Worm (Caenorhabditis elegans) whole organism, young adult: Measurements from ENCODE around the gene cdc-73.

Experiments
- F10E7.11 ChIP-seq: sonication (generic microtip); optimal IDR thresholded peaks from 2 replicates; lab custom pipeline; 2017; ENCODE audit warnings: mild to moderate bottlenecking, missing genetic modification characterization, moderate library complexity, missing compliant biosample characterization
- F22D6.2 ChIP-seq: sonication (generic microtip); optimal IDR thresholded peaks from 2 replicates; lab custom pipeline; 2016; ENCODE audit warnings: mild to moderate bottlenecking, missing genetic modification characterization, missing compliant biosample characterization
- F23B12.7 ChIP-seq: sonication (generic microtip); optimal IDR thresholded peaks from 2 replicates; lab custom pipeline; 2017; ENCODE audit warnings: missing genetic modification characterization, mild to moderate bottlenecking, missing compliant biosample characterization, antibody characterized with exemption, moderate library complexity; ENCODE audit not compliant: insufficient read depth
- F33H1.4 ChIP-seq: fragments of 200-800 bp; sonication (Bioruptor generic); IDR thresholded peaks from 2 replicates; pipeline ENCODE4 v1.3.6; 2022; ENCODE audit warnings: missing genetic modification reagents, missing genetic modification characterization, missing compliant biosample characterization
- F39B2.1 ChIP-seq: fragments of 200-800 bp; sonication (Bioruptor generic); IDR thresholded peaks from 2 replicates; pipeline ENCODE4 v1.3.6; 2022; ENCODE audit warnings: missing genetic modification reagents, missing genetic modification characterization, missing compliant biosample characterization
- F52B5.7 ChIP-seq: sonication (generic microtip); optimal IDR thresholded peaks from 2 replicates; lab custom pipeline; 2016; ENCODE audit warnings: mild to moderate bottlenecking, missing genetic modification characterization, missing compliant biosample characterization
- Y53G8AR.9 ChIP-seq: fragments of 200-800 bp; sonication (Bioruptor generic); conservative IDR thresholded peaks from 2 replicates; pipeline ENCODE4 v1.3.6; 2022; ENCODE audit warnings: missing genetic modification reagents, missing genetic modification characterization, missing compliant biosample characterization
- Y56A3A.18 ChIP-seq: fragments of 200-800 bp; sonication (Bioruptor generic); IDR thresholded peaks from 2 replicates; pipeline ENCODE4 v1.3.6; 2022; ENCODE audit warnings: missing genetic modification reagents, missing genetic modification characterization, missing compliant biosample characterization
- Y95B8A.8 ChIP-seq: fragments of 200-800 bp; sonication (Bioruptor generic); IDR thresholded peaks from 2 replicates; pipeline ENCODE4 v1.3.6; 2022; ENCODE audit warnings: missing genetic modification reagents, missing genetic modification characterization, missing compliant biosample characterization
- ama-1 ChIP-seq, 3 experiments: fragments of 150-350 bp in 1 of 3; sonication (generic microtip) in 2 of 3; optimal IDR thresholded peaks; 2 replicates each; lab custom pipeline; 2014 to 2018; ENCODE audit warnings: missing biosample characterization in 2 of 3, missing genetic modification characterization in 2 of 3, missing genetic modification reagents in 2 of 3
- aptf-2 ChIP-seq: fragments of 200-800 bp; sonication (Bioruptor generic); conservative IDR thresholded peaks from 2 replicates; pipeline ENCODE4 v1.3.6; 2022; ENCODE audit warnings: missing genetic modification reagents, missing genetic modification characterization, missing compliant biosample characterization
- attf-6 ChIP-seq: fragments of 200-800 bp; sonication (Bioruptor generic); IDR thresholded peaks from 2 replicates; pipeline ENCODE4 v1.3.6; 2022; ENCODE audit warnings: missing genetic modification reagents, missing genetic modification characterization, missing compliant biosample characterization
- bed-1 ChIP-seq: fragments of 200-800 bp; sonication (Bioruptor generic); IDR thresholded peaks from 2 replicates; pipeline ENCODE4 v1.3.6; 2022; ENCODE audit warnings: missing genetic modification reagents, missing genetic modification characterization, missing compliant biosample characterization
- bed-2 ChIP-seq: fragments of 200-800 bp; sonication (Bioruptor generic); IDR thresholded peaks from 2 replicates; pipeline ENCODE4 v1.3.6; 2022; ENCODE audit warnings: missing genetic modification reagents, missing genetic modification characterization, missing compliant biosample characterization
- ccch-3 ChIP-seq: fragments of 200-800 bp; sonication (Bioruptor generic); optimal IDR thresholded peaks from 2 replicates; lab custom pipeline; 2018; ENCODE audit warnings: mild to moderate bottlenecking, missing genetic modification characterization, missing compliant biosample characterization
- cebp-1 ChIP-seq, 2 experiments: fragments of 200-800 bp in 1 of 2; sonication (Bioruptor generic) in 1 of 2; sonication (generic microtip) in 1 of 2; IDR thresholded peaks in 1 of 2; optimal IDR thresholded peaks in 1 of 2; 2 replicates each; pipeline versions ENCODE4 v1.3.6 to Lab custom; 2017 to 2022; ENCODE audit warnings: missing compliant biosample characterization in 2 of 2, missing genetic modification characterization in 2 of 2, mild to moderate bottlenecking in 1 of 2, missing genetic modification reagents in 1 of 2, moderate library complexity in 1 of 2
- cebp-2 ChIP-seq: fragments of 200-800 bp; sonication (Bioruptor generic); IDR thresholded peaks from 2 replicates; pipeline ENCODE4 v1.3.6; 2022; ENCODE audit warnings: missing genetic modification characterization, missing compliant biosample characterization
- ceh-100 ChIP-seq: fragments of 200-800 bp; sonication (Bioruptor generic); IDR thresholded peaks from 2 replicates; pipeline ENCODE4 v1.3.6; 2022; ENCODE audit warnings: missing genetic modification reagents, missing genetic modification characterization, missing compliant biosample characterization
- ceh-40 ChIP-seq: fragments of 200-800 bp; sonication (Bioruptor generic); IDR thresholded peaks from 2 replicates; pipeline ENCODE4 v1.3.6; 2022; ENCODE audit warnings: missing genetic modification characterization, missing compliant biosample characterization
- chd-7 ChIP-seq: sonication (generic microtip); optimal IDR thresholded peaks from 2 replicates; lab custom pipeline; 2016; ENCODE audit warnings: mild to moderate bottlenecking, missing genetic modification characterization, moderate library complexity, missing compliant biosample characterization
- dox-1 ChIP-seq: fragments of 200-800 bp; sonication (Bioruptor generic); IDR thresholded peaks from 2 replicates; pipeline ENCODE4 v1.3.6; 2022; ENCODE audit warnings: missing genetic modification reagents, missing genetic modification characterization, missing compliant biosample characterization
- egl-44 ChIP-seq: fragments of 200-800 bp; sonication (Bioruptor generic); IDR thresholded peaks from 2 replicates; pipeline ENCODE4 v1.3.6; 2022; ENCODE audit warnings: missing genetic modification reagents, missing genetic modification characterization, missing compliant biosample characterization
- egrh-3 ChIP-seq: fragments of 200-800 bp; sonication (Bioruptor generic); IDR thresholded peaks from 2 replicates; pipeline ENCODE4 v1.3.6; 2022; ENCODE audit warnings: missing genetic modification reagents, missing genetic modification characterization, missing compliant biosample characterization
- ekl-4 ChIP-seq: fragments of 200-800 bp; sonication (Bioruptor generic); IDR thresholded peaks from 2 replicates; pipeline ENCODE4 v1.3.6; 2022; ENCODE audit warnings: missing genetic modification reagents, missing genetic modification characterization, missing compliant biosample characterization
- ets-4 ChIP-seq: fragments of 200-800 bp; sonication (Bioruptor generic); optimal IDR thresholded peaks from 2 replicates; lab custom pipeline; 2018; ENCODE audit warnings: mild to moderate bottlenecking, missing genetic modification characterization, missing compliant biosample characterization
- fkh-3 ChIP-seq: sonication (generic microtip); optimal IDR thresholded peaks from 2 replicates; lab custom pipeline; 2016; ENCODE audit warnings: mild to moderate bottlenecking, missing genetic modification characterization, missing compliant biosample characterization
- lag-1 ChIP-seq: fragments of 200-800 bp; sonication (Bioruptor generic); IDR thresholded peaks from 2 replicates; pipeline ENCODE4 v1.3.6; 2022; ENCODE audit warnings: missing genetic modification reagents, missing genetic modification characterization, missing compliant biosample characterization
- lin-26 ChIP-seq: fragments of 200-800 bp; sonication (Bioruptor generic); IDR thresholded peaks from 2 replicates; pipeline ENCODE4 v1.3.6; 2022; ENCODE audit warnings: missing genetic modification reagents, missing genetic modification characterization, missing compliant biosample characterization
- lin-54 ChIP-seq: fragments of 200-800 bp; sonication (Bioruptor generic); optimal IDR thresholded peaks from 2 replicates; lab custom pipeline; 2018; ENCODE audit warnings: mild to moderate bottlenecking, missing genetic modification characterization, missing compliant biosample characterization
- mcd-1 ChIP-seq: fragments of 200-800 bp; sonication (Bioruptor generic); IDR thresholded peaks from 2 replicates; pipeline ENCODE4 v1.3.6; 2022; ENCODE audit warnings: missing genetic modification reagents, missing genetic modification characterization, missing compliant biosample characterization
- nfyb-1 ChIP-seq: fragments of 200-800 bp; sonication (Bioruptor generic); IDR thresholded peaks from 2 replicates; pipeline ENCODE4 v1.3.6; 2022; ENCODE audit warnings: missing genetic modification reagents, missing genetic modification characterization, missing compliant biosample characterization
- nhr-120 ChIP-seq: fragments of 200-800 bp; sonication (Bioruptor generic); IDR thresholded peaks from 2 replicates; pipeline ENCODE4 v1.3.6; 2022; ENCODE audit warnings: missing genetic modification characterization, missing compliant biosample characterization
- nhr-179 ChIP-seq: sonication (generic microtip); optimal IDR thresholded peaks from 2 replicates; lab custom pipeline; 2016; ENCODE audit warnings: mild to moderate bottlenecking, missing genetic modification characterization, missing compliant biosample characterization
- nhr-27 ChIP-seq: fragments of 200-800 bp; sonication (Bioruptor generic); optimal IDR thresholded peaks from 2 replicates; lab custom pipeline; 2018; ENCODE audit warnings: mild to moderate bottlenecking, missing genetic modification characterization, moderate library complexity, missing compliant biosample characterization
- nhr-90 ChIP-seq: sonication (generic microtip); optimal IDR thresholded peaks from 2 replicates; lab custom pipeline; 2016; ENCODE audit warnings: missing genotype, mild to moderate bottlenecking, missing genetic modification characterization, missing compliant biosample characterization
- rec-8 ChIP-seq, 2 experiments: sonication (generic microtip); optimal IDR thresholded peaks; 2 replicates each; lab custom pipeline; 2016; ENCODE audit warnings: mild to moderate bottlenecking in 2 of 2, missing genetic modification characterization in 2 of 2, missing genetic modification reagents in 2 of 2, missing genotype in 2 of 2, missing biosample characterization in 1 of 2, missing compliant biosample characterization in 1 of 2, moderate library complexity in 1 of 2
- rpc-1 ChIP-seq, 2 experiments: fragments of 150-350 bp in 1 of 2; sonication (generic microtip) in 1 of 2; optimal IDR thresholded peaks; 2 replicates each; lab custom pipeline; 2014 to 2018; ENCODE audit warnings: missing biosample characterization in 1 of 2, missing genetic modification characterization in 1 of 2, missing genetic modification reagents in 1 of 2, missing genotype in 1 of 2
- snpc-3.4 ChIP-seq: sonication (generic microtip); optimal IDR thresholded peaks from 2 replicates; lab custom pipeline; 2017; ENCODE audit warnings: missing genetic modification characterization, mild to moderate bottlenecking, missing compliant biosample characterization, antibody characterized with exemption, moderate library complexity, missing genotype, missing genetic modification reagents
- snpc-4 ChIP-seq, 5 experiments: fragments of 150-350 bp in 1 of 5; sonication (generic microtip) in 4 of 5; optimal IDR thresholded peaks; 2 replicates each; lab custom pipeline; 2014 to 2018; ENCODE audit warnings: missing genetic modification characterization in 5 of 5, missing biosample characterization in 3 of 5, antibody characterized with exemption in 2 of 5, mild to moderate bottlenecking in 2 of 5, missing compliant biosample characterization in 2 of 5, missing genotype in 2 of 5, moderate library complexity in 2 of 5, missing genetic modification reagents in 1 of 5
- tlf-1 ChIP-seq: fragments of 200-800 bp; sonication (Bioruptor generic); optimal IDR thresholded peaks from 2 replicates; lab custom pipeline; 2018; ENCODE audit warnings: mild to moderate bottlenecking, missing genetic modification characterization, missing compliant biosample characterization
- xnd-1 ChIP-seq: sonication (generic microtip); optimal IDR thresholded peaks from 2 replicates; lab custom pipeline; 2016; ENCODE audit warnings: missing genotype, missing genetic modification reagents, missing genetic modification characterization, missing compliant biosample characterization
- zfh-2 ChIP-seq: fragments of 200-800 bp; sonication (Bioruptor generic); conservative IDR thresholded peaks from 2 replicates; pipeline ENCODE4 v1.3.6; 2022; ENCODE audit warnings: missing genetic modification reagents, missing genetic modification characterization, missing compliant biosample characterization
- ztf-28 ChIP-seq: fragments of 200-800 bp; sonication (Bioruptor generic); IDR thresholded peaks from 2 replicates; pipeline ENCODE4 v1.3.6; 2022; ENCODE audit warnings: missing genetic modification reagents, missing genetic modification characterization, missing compliant biosample characterization
- ztf-3 ChIP-seq: fragments of 200-800 bp; sonication (Bioruptor generic); optimal IDR thresholded peaks from 2 replicates; lab custom pipeline; 2018; ENCODE audit warnings: mild to moderate bottlenecking, missing genetic modification characterization, missing compliant biosample characterization
- ztf-6 ChIP-seq: fragments of 200-800 bp; sonication (Bioruptor generic); IDR thresholded peaks from 2 replicates; pipeline ENCODE4 v1.3.6; 2022; ENCODE audit warnings: missing genetic modification reagents, missing genetic modification characterization, missing compliant biosample characterization

The cdc-73 gene

ce11 chrIV:4014341-4014826 is 28.0 kb upstream of the cdc-73 start:
- TF ChIP-seq attf-6 (GFP tag; lab: Robert Waterston, UW), result 0 out of 2 replicates have a peak, but pooled peaks have one; percentile 49
- TF ChIP-seq egrh-3, result peak; percentile 32; the same call in 1 of the 2 replicates
- TF ChIP-seq lin-26 (GFP tag; lab: Robert Waterston, UW), result 0 out of 2 replicates have a peak, but pooled peaks have one; percentile 18
- TF ChIP-seq nhr-27, result no peak
- TF ChIP-seq snpc-3.4 (tag; lab: Kevin White, UChicago), result no peak
- 0 out of 2 replicates have a peak, but pooled peaks have one; percentile 73 for TF ChIP-seq Y56A3A.18
- no peak for TF ChIP-seq ztf-3
- no peak for TF ChIP-seq egl-44
- 0 out of 2 replicates have a peak, but pooled peaks have one; percentile 18 for TF ChIP-seq Y95B8A.8 (GFP tag; lab: Robert Waterston, UW)
- TF ChIP-seq ets-4 (GFP tag; lab: Kevin White, UChicago), result no peak
- TF ChIP-seq rpc-1 (optimal IDR thresholded peaks at IDR 0.05; lab: Kevin White, UChicago), result no peak
- TF ChIP-seq rpc-1 (tag; optimal IDR thresholded peaks at IDR 0.05; lab: Kevin White, UChicago), result no peak
- TF ChIP-seq nhr-120 (GFP tag; lab: Robert Waterston, UW), result 0 out of 2 replicates have a peak, but pooled peaks have one; percentile 33
- peak; percentile 45 for TF ChIP-seq mcd-1 (GFP tag; lab: Robert Waterston, UW)
- TF ChIP-seq bed-1, result 0 out of 2 replicates have a peak, but pooled peaks have one; percentile 61
- TF ChIP-seq nhr-179 (tag; lab: Kevin White, UChicago), result no peak
- 0 out of 2 replicates have a peak, but pooled peaks have one; percentile 24 for TF ChIP-seq ekl-4 (GFP tag; lab: Robert Waterston, UW)
- TF ChIP-seq F52B5.7, result no peak
- TF ChIP-seq F23B12.7, result no peak
- TF ChIP-seq bed-2 (GFP tag; lab: Robert Waterston, UW), result 0 out of 2 replicates have a peak, but pooled peaks have one; percentile 10
- 0 out of 2 replicates have a peak, but pooled peaks have one; percentile 47 for TF ChIP-seq cebp-2 (GFP tag; lab: Robert Waterston, UW)
- TF ChIP-seq ztf-28 (GFP tag; lab: Robert Waterston, UW), result peak; percentile 9; the same call in 1 of the 2 replicates
- TF ChIP-seq F22D6.2 (tag; lab: Kevin White, UChicago), result no peak
- 0 out of 2 replicates have a peak, but pooled peaks have one; percentile 45 for TF ChIP-seq ceh-40 (GFP tag; lab: Robert Waterston, UW)
- no peak for TF ChIP-seq snpc-4 (GFP tag; optimal IDR thresholded peaks at IDR 0.05; lab: Kevin White, UChicago)
- TF ChIP-seq snpc-4 (tag; optimal IDR thresholded peaks at IDR 0.05; lab: Kevin White, UChicago), result no peak
- peak; percentile 73 for TF ChIP-seq Y53G8AR.9
- no peak for TF ChIP-seq F10E7.11 (tag; lab: Kevin White, UChicago)
- TF ChIP-seq nfyb-1 (GFP tag; lab: Robert Waterston, UW), result 0 out of 2 replicates have a peak, but pooled peaks have one; percentile 46
- no peak for TF ChIP-seq ama-1 (optimal IDR thresholded peaks at IDR 0.05; lab: Kevin White, UChicago)
- TF ChIP-seq ama-1 (GFP tag; optimal IDR thresholded peaks at IDR 0.05; lab: Kevin White, UChicago), result peak in 1 of 2 experiments; percentile 63
- TF ChIP-seq zfh-2 (GFP tag; lab: Robert Waterston, UW), result 0 out of 2 replicates have a peak, but pooled peaks have one; percentile 17
- no peak for TF ChIP-seq cebp-1 (GFP tag; IDR thresholded peaks at IDR 0.05; lab: Robert Waterston, UW)
- TF ChIP-seq cebp-1 (tag; optimal IDR thresholded peaks at IDR 0.05; lab: Kevin White, UChicago), result peak; percentile 22
- TF ChIP-seq F39B2.1 (GFP tag; lab: Robert Waterston, UW), result no peak
- no peak for TF ChIP-seq ztf-6
- TF ChIP-seq ceh-100 (GFP tag; lab: Robert Waterston, UW), result peak; percentile 33
- peak; percentile 11 for TF ChIP-seq lin-54 (GFP tag; lab: Kevin White, UChicago)

- TF ChIP-seq fkh-3 (tag; lab: Kevin White, UChicago) (no peak), dox-1 (GFP tag; lab: Robert Waterston, UW) (no peak), zfh-2 (GFP tag; lab: Robert Waterston, UW) (no peak), lin-26 (GFP tag; lab: Robert Waterston, UW) (no peak), xnd-1 (tag; lab: Kevin White, UChicago) (no peak), nhr-179 (tag; lab: Kevin White, UChicago) (no peak), F33H1.4 (GFP tag; lab: Robert Waterston, UW) (no peak), ccch-3 (GFP tag; lab: Kevin White, UChicago) (no peak), nhr-90 (no peak), chd-7 (tag; lab: Kevin White, UChicago) (no peak), tlf-1 (GFP tag; lab: Kevin White, UChicago) (no peak), aptf-2 (GFP tag; lab: Robert Waterston, UW) (no peak), attf-6 (GFP tag; lab: Robert Waterston, UW) (no peak), lag-1 (GFP tag; lab: Robert Waterston, UW) (no peak), rec-8 (tag; optimal IDR thresholded peaks at IDR 0.05; lab: Kevin White, UChicago) (no peak), ztf-3 (no peak), snpc-3.4 (tag; lab: Kevin White, UChicago) (no peak)
Observed at ce11 chrIV:4015660-4016059, 26.7 kb upstream of the cdc-73 start.
